Fruit fly (Drosophila melanogaster): ENCODE data around the gene Sur-8.
A peak's percentile ranks its signal among the peaks of the same experiment; 100 is the strongest.

Gene Sur-8

dm6 chr3R:17394318-17395188 is 7.8 kb downstream of the Sur-8 start, which contains the start of gene CREG (continued):
- TF ChIP-seq Met (GFP tag; optimal IDR thresholded peaks at IDR 0.05) (peak; percentile 71), CG16779 (tag; optimal IDR thresholded peaks at IDR 0.05) (no peak), CG3919 (GFP tag; optimal IDR thresholded peaks at IDR 0.05) (peak; percentile 53), CG6163 (GFP tag; IDR thresholded peaks at IDR 0.05) (peak; percentile 33; the same call in 1 of the 3 replicates), net (GFP tag; optimal IDR thresholded peaks at IDR 0.05) (peak; percentile 44), Smox (GFP tag; optimal IDR thresholded peaks at IDR 0.05) (peak; percentile 55), CG6808 (GFP tag; optimal IDR thresholded peaks at IDR 0.05) (peak; percentile 44), Eip78C (GFP tag) (peak; percentile 88), Eip75B (GFP tag; optimal IDR thresholded peaks at IDR 0.05) (peak; percentile 51), Hr4 (GFP tag; optimal IDR thresholded peaks at IDR 0.05) (peak; percentile 48), lz (GFP tag; optimal IDR thresholded peaks at IDR 0.05) (peak; percentile 43), Hr39 (GFP tag; optimal IDR thresholded peaks at IDR 0.05) (peak; percentile 26), Lpt (GFP tag; optimal IDR thresholded peaks at IDR 0.05) (no peak), CG31627 (GFP tag; optimal IDR thresholded peaks at IDR 0.05) (peak; percentile 38), CG8319 (GFP tag; optimal IDR thresholded peaks at IDR 0.05) (no peak), pdm3 (GFP tag; optimal IDR thresholded peaks at IDR 0.05) (peak; percentile 62), spab (GFP tag; optimal IDR thresholded peaks at IDR 0.05) (peak; percentile 2), CG11762 (GFP tag; optimal IDR thresholded peaks at IDR 0.05; ENCODE audit: insufficient read depth) (no peak), CG6792 (GFP tag; optimal IDR thresholded peaks at IDR 0.05) (peak; percentile 35), CG8119 (GFP tag; IDR thresholded peaks at IDR 0.05) (0 out of 3 replicates have a peak, but pooled peaks have one; percentile 15), CG10631 (GFP tag; optimal IDR thresholded peaks at IDR 0.05) (peak; percentile 10), Ets21C (GFP tag; optimal IDR thresholded peaks at IDR 0.05) (peak; percentile 30)

dm6 chr3R:17391313-17391845 is 10.9 kb downstream of the Sur-8 start, which contains the start of the genes Brf and sds22:
Gene Brf (minus strand): TSS chr3R:17391337.
Gene sds22 (plus strand): TSS chr3R:17391594.
- TF ChIP-seq ss (GFP tag; optimal IDR thresholded peaks at IDR 0.05) (peak; percentile 69 to 89), fd85E (GFP tag; optimal IDR thresholded peaks at IDR 0.05) (peak; percentile 69), fd59A (GFP tag; optimal IDR thresholded peaks at IDR 0.05) (peak; percentile 87), Eip78C (GFP tag) (peak; percentile 97), net (GFP tag; optimal IDR thresholded peaks at IDR 0.05) (peak; percentile 92), Sox102F (GFP tag; optimal IDR thresholded peaks at IDR 0.05) (peak; percentile 94), acj6 (GFP tag; optimal IDR thresholded peaks at IDR 0.05) (peak; percentile 96), topi (GFP tag; optimal IDR thresholded peaks at IDR 0.05) (peak; percentile 96), dsx (GFP tag; optimal IDR thresholded peaks at IDR 0.05; ENCODE audit: poor library complexity, severe bottlenecking) (peak; percentile 91), Hr39 (GFP tag; optimal IDR thresholded peaks at IDR 0.05) (peak; percentile 98), CG11294 (GFP tag; IDR thresholded peaks at IDR 0.05) (peak; percentile 89), CG31627 (GFP tag; optimal IDR thresholded peaks at IDR 0.05) (peak; percentile 98), vri (GFP tag; optimal IDR thresholded peaks at IDR 0.05) (peak; percentile 90), lz (GFP tag; optimal IDR thresholded peaks at IDR 0.05) (peak; percentile 97), esn (GFP tag; optimal IDR thresholded peaks at IDR 0.05) (peak; percentile 97), OdsH (GFP tag; optimal IDR thresholded peaks at IDR 0.05) (peak; percentile 97), CG15336 (GFP tag; IDR thresholded peaks at IDR 0.05) (peak; percentile 89), eg (GFP tag; IDR thresholded peaks at IDR 0.05) (peak; percentile 89), CG34406 (GFP tag; optimal IDR thresholded peaks at IDR 0.05) (peak; percentile 94), CG7368 (GFP tag; optimal IDR thresholded peaks at IDR 0.05) (peak; percentile 93), fkh (GFP tag; optimal IDR thresholded peaks at IDR 0.05) (peak; percentile 96), CG1621 (tag; optimal IDR thresholded peaks at IDR 0.05) (peak; percentile 87), Lpt (GFP tag; optimal IDR thresholded peaks at IDR 0.05) (peak; percentile 91), salr (GFP tag; optimal IDR thresholded peaks at IDR 0.05) (peak; percentile 77 to 93), Gug (GFP tag; IDR thresholded peaks at IDR 0.05) (peak; percentile 87), achi (GFP tag; optimal IDR thresholded peaks at IDR 0.05) (peak; percentile 95), CG6163 (GFP tag; IDR thresholded peaks at IDR 0.05) (peak; percentile 91), CG9139 (GFP tag; optimal IDR thresholded peaks at IDR 0.05) (peak; percentile 85), Met (GFP tag; optimal IDR thresholded peaks at IDR 0.05) (peak; percentile 96), CG3919 (GFP tag; optimal IDR thresholded peaks at IDR 0.05) (peak; percentile 95), spab (GFP tag; optimal IDR thresholded peaks at IDR 0.05) (peak; percentile 83), cyc (GFP tag; optimal IDR thresholded peaks at IDR 0.05) (peak; percentile 98), Ets96B (tag; optimal IDR thresholded peaks at IDR 0.05) (peak; percentile 92), CG10631 (GFP tag; optimal IDR thresholded peaks at IDR 0.05) (peak; percentile 98), CG6854 (GFP tag; optimal IDR thresholded peaks at IDR 0.05) (peak; percentile 73)

Measured in whole organism, prepupa.